Worm (Caenorhabditis elegans): ENCODE results near the gene Y51H4A.1.
"Not testable (repeated sequence)": the region's sequence is repeated elsewhere in the genome, so short reads cannot be mapped to it uniquely, and the experiment has no call there.

Gene Y51H4A.1

ce11 chrIV:16477169-16477568, at the start of gene Y51H4A.1:
Gene Y51H4A.1 (minus strand): TSS chrIV:16477295.
- no peak for TF ChIP-seq spr-1 (tag; optimal IDR thresholded peaks at IDR 0.05)
- TF ChIP-seq nhr-6 (tag; optimal IDR thresholded peaks at IDR 0.05) = no peak
- TF ChIP-seq daf-12 (tag; optimal IDR thresholded peaks at IDR 0.05) = no peak
- TF ChIP-seq fos-1 (tag; optimal IDR thresholded peaks at IDR 0.05) = no peak
- no peak for TF ChIP-seq nhr-10 (tag; optimal IDR thresholded peaks at IDR 0.05)
- no peak for TF ChIP-seq aly-2 (tag; optimal IDR thresholded peaks at IDR 0.05)
- TF ChIP-seq tag-97 (GFP tag; IDR thresholded peaks at IDR 0.05) = no peak
- TF ChIP-seq daf-16 (GFP tag; optimal IDR thresholded peaks at IDR 0.05) = no peak
- TF ChIP-seq daf-16 (tag; optimal IDR thresholded peaks at IDR 0.05) = no peak
- TF ChIP-seq dmd-6 (GFP tag; IDR thresholded peaks at IDR 0.05) = no peak
- TF ChIP-seq cey-2 (tag; optimal IDR thresholded peaks at IDR 0.05; ENCODE audit: borderline replicate concordance, insufficient read depth) = no peak
- no peak for TF ChIP-seq ceh-20 (GFP tag; IDR thresholded peaks at IDR 0.05)
- TF ChIP-seq vab-7 (GFP tag; IDR thresholded peaks at IDR 0.05) = no peak
- TF ChIP-seq Y105C5A.15 (GFP tag; IDR thresholded peaks at IDR 0.05) = no peak
- no peak for TF ChIP-seq nhr-41 (GFP tag; IDR thresholded peaks at IDR 0.05)
- TF ChIP-seq mxl-3 (GFP tag; optimal IDR thresholded peaks at IDR 0.05) = no peak

- TF ChIP-seq nhr-6 (tag; optimal IDR thresholded peaks at IDR 0.05) = no peak
- no peak for TF ChIP-seq nhr-11 (tag; optimal IDR thresholded peaks at IDR 0.05)
- TF ChIP-seq dpl-1 (GFP tag; optimal IDR thresholded peaks at IDR 0.05) = no peak
- peak; percentile 57; the same call in 1 of the 2 replicates for TF ChIP-seq snpc-1.2 (GFP tag; IDR thresholded peaks at IDR 0.05)
Observed at ce11 chrIV:16526038-16526437, 48.9 kb upstream of the Y51H4A.1 start, which contains the start of gene Y51H4A.5. Gene Y51H4A.5 (minus strand): TSS chrIV:16526138.

- TF ChIP-seq daf-16 (GFP tag; optimal IDR thresholded peaks at IDR 0.05) (no peak), daf-16 (tag; optimal IDR thresholded peaks at IDR 0.05) (peak; percentile 38), ctbp-1 (GFP tag; IDR thresholded peaks at IDR 0.05) (no peak), pqm-1 (tag; optimal IDR thresholded peaks at IDR 0.05) (peak; percentile 57), dve-1 (tag; optimal IDR thresholded peaks at IDR 0.05; ENCODE audit: insufficient read depth) (peak; percentile 35), snpc-1.2 (GFP tag; IDR thresholded peaks at IDR 0.05) (0 out of 2 replicates have a peak, but pooled peaks have one; percentile 43)
Observed at ce11 chrIV:16525018-16525417, 47.9 kb upstream of the Y51H4A.1 start.

ce11 chrIV:16507132-16507531, 30.0 kb upstream of the Y51H4A.1 start, which contains the start of gene Y51H4A.935:
Gene Y51H4A.935 (minus strand): TSS chrIV:16507232.
- TF ChIP-seq R02D3.7 (tag; optimal IDR thresholded peaks at IDR 0.05); snpc-1.2 (GFP tag; IDR thresholded peaks at IDR 0.05); nhr-11 (tag; optimal IDR thresholded peaks at IDR 0.05): not testable (repeated sequence)

ce11 chrIV:16505632-16506203, 28.6 kb upstream of the Y51H4A.1 start, which contains the start of gene zip-7:
Gene zip-7 (minus strand): TSS chrIV:16505682.
- TF ChIP-seq Y48G9A.11 (GFP tag; IDR thresholded peaks at IDR 0.05) (no peak), duxl-1 (tag; optimal IDR thresholded peaks at IDR 0.05; ENCODE audit: poor library complexity) (no peak), F37D6.2 (tag; optimal IDR thresholded peaks at IDR 0.05) (no peak), fos-1 (tag; optimal IDR thresholded peaks at IDR 0.05) (no peak), unc-39 (tag; optimal IDR thresholded peaks at IDR 0.05) (no peak), ces-1 (GFP tag; optimal IDR thresholded peaks at IDR 0.05) (no peak), nhr-6 (tag; optimal IDR thresholded peaks at IDR 0.05) (no peak), egl-43 (GFP tag; IDR thresholded peaks at IDR 0.05) (no peak), D1046.2 (GFP tag; IDR thresholded peaks at IDR 0.05) (no peak)

- TF ChIP-seq Y105C5A.15 (GFP tag; IDR thresholded peaks at IDR 0.05) (peak; percentile 89), hif-1 (tag; optimal IDR thresholded peaks at IDR 0.05) (no peak), T20F7.1 (GFP tag; optimal IDR thresholded peaks at IDR 0.05) (no peak), pha-4 (GFP tag; IDR thresholded peaks at IDR 0.05) (peak; percentile 83), pha-4 (tag; optimal IDR thresholded peaks at IDR 0.05) (no peak), lin-39 (tag; optimal IDR thresholded peaks at IDR 0.05) (no peak), nhr-41 (GFP tag; IDR thresholded peaks at IDR 0.05) (0 out of 2 replicates have a peak, but pooled peaks have one; percentile 14), madf-9 (GFP tag; conservative IDR thresholded peaks at IDR 0.05) (peak; percentile 69; the same call in 1 of the 2 replicates), daf-8 (GFP tag; IDR thresholded peaks at IDR 0.05) (no peak), nhr-102 (tag; optimal IDR thresholded peaks at IDR 0.05) (no peak), Y75B8A.6 (GFP tag; IDR thresholded peaks at IDR 0.05) (peak; percentile 69; the same call in 1 of the 2 replicates), snpc-1.2 (GFP tag; IDR thresholded peaks at IDR 0.05) (peak; percentile 99), dmd-6 (GFP tag; IDR thresholded peaks at IDR 0.05) (no peak), nhr-48 (tag; optimal IDR thresholded peaks at IDR 0.05) (no peak), egl-43 (GFP tag; IDR thresholded peaks at IDR 0.05) (peak; percentile 90)
Observed at ce11 chrIV:16503590-16504217, 26.6 kb upstream of the Y51H4A.1 start.

All from whole organism, L4 larva.